Worm (Caenorhabditis elegans) whole organism, L2 larva: Measurements from ENCODE around the gene T06E8.2.

Experiments used
- nhr-129 ChIP-seq: fragments of 150-350 bp; optimal IDR thresholded peaks from 2 replicates; lab custom pipeline; 2014; ENCODE audit warnings: missing biosample characterization, missing genetic modification characterization
- unc-62 ChIP-seq: fragments of 150-350 bp; optimal IDR thresholded peaks from 2 replicates; lab custom pipeline; 2014; ENCODE audit warnings: missing biosample characterization, missing genetic modification reagents, missing genetic modification characterization

Gene T06E8.2

DNA sequence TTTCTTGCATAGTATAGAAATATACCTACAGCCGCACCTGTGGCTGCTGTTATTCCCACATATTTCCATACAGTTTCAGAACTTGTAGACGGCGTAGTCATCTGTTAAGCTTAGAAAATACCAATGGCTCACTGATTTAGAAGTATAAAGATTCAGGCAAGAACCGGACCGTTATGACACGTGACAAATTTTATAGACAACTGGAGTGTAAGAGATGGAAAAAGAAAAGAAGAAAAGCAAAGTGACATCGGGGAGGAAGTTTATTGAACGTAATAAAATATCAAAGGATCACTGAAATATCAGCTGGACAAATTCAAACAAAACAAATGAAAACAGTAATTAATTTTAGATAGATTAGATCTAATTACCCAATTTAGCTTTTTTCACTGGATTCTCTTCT is 50.0 kb downstream of the T06E8.2 start, which contains the start of gene rmd-2:
rmd-2 (minus strand) TSS at position 101 of the 400 bp plus-strand sequence.
- TF ChIP-seq nhr-129 (tag; lab: Kevin White, UChicago) (peak; percentile 1), unc-62 (GFP tag; lab: Kevin White, UChicago) (no peak)
- TF ChIP-seq, all 48 proteins: peak for 1
